Worm (Caenorhabditis elegans): ENCODE measurements around the gene srx-110.
A peak's percentile ranks its signal among the peaks of the same experiment; 100 is the strongest.

srx-110 gene

DNA sequence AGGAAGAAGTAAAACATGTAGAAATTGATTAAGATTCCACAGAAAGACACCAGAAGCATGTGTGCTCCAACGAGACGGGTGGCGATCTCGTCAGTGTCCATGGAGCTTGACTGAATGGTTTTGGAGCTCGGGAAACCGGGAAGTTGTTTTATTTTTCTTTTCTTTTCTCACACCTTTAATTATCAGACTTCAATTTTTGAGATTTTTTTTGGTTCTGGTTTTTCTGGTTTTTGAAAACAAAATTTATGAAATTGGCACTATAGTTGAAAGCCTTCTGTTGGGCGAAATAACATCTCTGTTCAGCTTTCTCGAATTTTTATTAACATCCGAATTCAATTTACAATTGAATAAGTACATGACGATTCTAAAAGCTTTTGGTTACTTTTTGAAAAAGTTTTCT, 9.8 kb upstream of the srx-110 start, which contains the start of gene srx-104:
srx-104 (minus strand) TSS at position 101 of the 400 bp plus-strand sequence.
- TF ChIP-seq unc-86 (tag; optimal IDR thresholded peaks at IDR 0.05) (no peak), swsn-7 (tag; optimal IDR thresholded peaks at IDR 0.05) (no peak), lsy-2 (tag; optimal IDR thresholded peaks at IDR 0.05) (no peak), elt-3 (tag; optimal IDR thresholded peaks at IDR 0.05) (no peak)

ce11 chrII:3701305-3701704, 8.1 kb upstream of the srx-110 start, which contains the start of gene srx-105:
srx-105 (minus strand) TSS chrII:3701405.
- TF ChIP-seq isw-1 (GFP tag; IDR thresholded peaks at IDR 0.05) (no peak), fkh-8 (tag; optimal IDR thresholded peaks at IDR 0.05) (no peak), ceh-88 (GFP tag; IDR thresholded peaks at IDR 0.05) (no peak), mab-9 (GFP tag; IDR thresholded peaks at IDR 0.05) (no peak), nhr-237 (tag; optimal IDR thresholded peaks at IDR 0.05) (no peak), ceh-82 (tag; optimal IDR thresholded peaks at IDR 0.05) (no peak), aly-2 (tag; optimal IDR thresholded peaks at IDR 0.05) (no peak), egl-27 (tag; optimal IDR thresholded peaks at IDR 0.05) (no peak), dsc-1 (tag; optimal IDR thresholded peaks at IDR 0.05) (no peak), xbp-1 (tag; optimal IDR thresholded peaks at IDR 0.05) (no peak), lin-15B (tag; optimal IDR thresholded peaks at IDR 0.05) (no peak), alr-1 (tag; optimal IDR thresholded peaks at IDR 0.05; ENCODE audit: borderline replicate concordance) (no peak), aha-1 (tag; optimal IDR thresholded peaks at IDR 0.05) (no peak), jun-1 (tag; optimal IDR thresholded peaks at IDR 0.05) (no peak), ceh-8 (GFP tag; optimal IDR thresholded peaks at IDR 0.05) (no peak)

- TF ChIP-seq fkh-4 (tag; optimal IDR thresholded peaks at IDR 0.05; ENCODE audit: borderline replicate concordance) (no peak), efl-1 (optimal IDR thresholded peaks at IDR 0.05) (no peak), efl-1 (GFP tag; optimal IDR thresholded peaks at IDR 0.05 in 1 of 2) (peak in 1 of 2 experiments; percentile 54)
Measured at ce11 chrII:3705320-3705719, 4.0 kb upstream of the srx-110 start, which contains the start of gene srx-108. srx-108 (plus strand) TSS chrII:3705620.

- TF ChIP-seq dsc-1 (tag; optimal IDR thresholded peaks at IDR 0.05) (peak; percentile 77), hlh-4 (tag; optimal IDR thresholded peaks at IDR 0.05) (no peak), fkh-8 (tag; optimal IDR thresholded peaks at IDR 0.05) (peak; percentile 45)
Measured at ce11 chrII:3711047-3711446, 1.7 kb downstream of the srx-110 start, which contains the start of gene fbxc-53. fbxc-53 (plus strand) TSS chrII:3711291.

DNA sequence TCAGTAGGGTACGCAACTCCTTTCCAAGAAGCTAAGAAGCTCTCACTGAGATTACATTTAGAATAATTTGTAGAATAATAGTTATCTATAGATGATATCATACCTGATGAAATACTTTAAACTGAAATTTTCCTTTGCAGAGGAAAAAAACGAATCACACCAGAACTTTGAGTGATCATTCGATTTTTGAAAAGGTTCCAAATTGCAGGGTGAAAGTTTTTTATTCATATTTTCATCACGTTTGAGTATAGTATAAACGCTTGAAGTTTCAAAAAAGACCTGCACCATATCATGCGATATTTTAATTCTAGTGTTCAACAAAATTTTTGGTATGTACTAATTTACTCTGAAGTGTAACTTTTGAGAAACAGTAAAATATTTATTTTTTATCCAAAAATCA, 5.2 kb downstream of the srx-110 start, which contains the start of gene srh-100:
srh-100 (minus strand) TSS at position 101 of the 400 bp plus-strand sequence.
- TF ChIP-seq unc-30 (tag; optimal IDR thresholded peaks at IDR 0.05): no peak
- TF ChIP-seq sox-4 (tag; optimal IDR thresholded peaks at IDR 0.05): no peak

DNA sequence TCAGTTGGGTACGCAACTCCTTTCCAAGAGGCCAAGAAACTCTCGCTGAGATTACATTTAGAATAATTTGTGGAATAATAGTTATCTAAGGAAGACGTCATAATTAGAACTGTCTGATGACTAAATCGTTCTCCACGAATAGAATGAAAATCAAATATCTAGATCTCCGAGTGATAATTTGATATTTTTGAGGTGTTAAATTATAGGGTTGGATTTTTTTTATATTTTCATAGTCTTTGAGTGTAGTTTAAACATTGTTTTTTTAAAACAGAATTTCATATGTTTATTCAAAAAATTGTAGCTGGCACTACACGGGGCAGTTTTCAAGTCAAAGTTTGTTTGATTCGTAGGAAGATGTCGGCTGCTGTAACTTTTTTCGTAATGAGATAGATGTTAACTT, 7.1 kb downstream of the srx-110 start, which contains the start of gene srh-99:
srh-99 (minus strand) TSS at position 101 of the 400 bp plus-strand sequence.
- no peak for TF ChIP-seq vab-15 (tag; optimal IDR thresholded peaks at IDR 0.05)
- TF ChIP-seq snpc-4 (tag; optimal IDR thresholded peaks at IDR 0.05): no peak
- TF ChIP-seq skn-1 (tag; optimal IDR thresholded peaks at IDR 0.05): no peak
- TF ChIP-seq F16B12.6 (tag; optimal IDR thresholded peaks at IDR 0.05): no peak
- no peak for TF ChIP-seq lin-14 (GFP tag; optimal IDR thresholded peaks at IDR 0.05)
- TF ChIP-seq ceh-90 (tag; optimal IDR thresholded peaks at IDR 0.05): no peak
- no peak for TF ChIP-seq zag-1 (tag; optimal IDR thresholded peaks at IDR 0.05)
- no peak for TF ChIP-seq hlh-4 (tag; optimal IDR thresholded peaks at IDR 0.05)
- TF ChIP-seq sox-4 (tag; optimal IDR thresholded peaks at IDR 0.05): no peak
- no peak for TF ChIP-seq elt-2 (tag; optimal IDR thresholded peaks at IDR 0.05)
- no peak for TF ChIP-seq mab-9 (GFP tag; IDR thresholded peaks at IDR 0.05)
- TF ChIP-seq Y116A8C.19 (tag; optimal IDR thresholded peaks at IDR 0.05; ENCODE audit: borderline replicate concordance): no peak
- TF ChIP-seq lir-3 (tag; optimal IDR thresholded peaks at IDR 0.05; ENCODE audit: poor library complexity): no peak
- no peak for TF ChIP-seq fkh-4 (tag; optimal IDR thresholded peaks at IDR 0.05; ENCODE audit: borderline replicate concordance)
- TF ChIP-seq ama-1 (optimal IDR thresholded peaks at IDR 0.05): no peak
- TF ChIP-seq lsy-2 (tag; optimal IDR thresholded peaks at IDR 0.05): no peak
- TF ChIP-seq fos-1 (tag; optimal IDR thresholded peaks at IDR 0.05): no peak
- no peak for TF ChIP-seq nhr-19 (GFP tag; conservative IDR thresholded peaks at IDR 0.05)
- TF ChIP-seq dsc-1 (tag; optimal IDR thresholded peaks at IDR 0.05): no peak
- TF ChIP-seq hlh-17 (GFP tag; optimal IDR thresholded peaks at IDR 0.05; ENCODE audit: borderline replicate concordance): no peak

All from whole organism, L1 larva.